Worm (Caenorhabditis elegans): ENCODE results near the gene znf-782.

DNA sequence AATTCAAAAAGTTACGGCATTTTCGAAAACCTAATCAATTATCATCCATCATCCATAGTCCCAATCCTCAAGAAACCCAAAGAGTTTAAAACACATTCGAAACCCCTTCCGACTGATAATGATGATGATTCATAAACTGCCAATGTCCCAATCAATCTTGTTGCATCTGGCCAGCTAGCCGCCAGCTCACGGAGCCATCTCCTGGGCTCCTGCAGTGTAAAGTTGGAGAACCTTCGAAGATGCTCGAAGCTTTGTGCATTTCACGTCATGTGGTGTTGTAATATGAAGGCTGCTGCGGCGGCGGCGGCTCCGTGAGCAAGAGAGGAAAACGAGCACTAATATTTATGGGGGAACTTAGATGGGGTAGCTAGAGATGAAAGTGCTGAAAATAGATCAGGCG is 40.7 kb upstream of the znf-782 start:
- no peak for TF ChIP-seq snpc-4 (tag; optimal IDR thresholded peaks at IDR 0.05)
- no peak for TF ChIP-seq unc-39 (tag; optimal IDR thresholded peaks at IDR 0.05)
- TF ChIP-seq pha-4 (tag; optimal IDR thresholded peaks at IDR 0.05), result no peak
- no peak for TF ChIP-seq ceh-43 (GFP tag; optimal IDR thresholded peaks at IDR 0.05)
- TF ChIP-seq M03D4.4 (tag; optimal IDR thresholded peaks at IDR 0.05), result peak; percentile 51
- TF ChIP-seq drap-1 (GFP tag; optimal IDR thresholded peaks at IDR 0.05), result no peak
- peak; percentile 86 for TF ChIP-seq unc-120 (tag; optimal IDR thresholded peaks at IDR 0.05; ENCODE audit: poor library complexity, severe bottlenecking)
- peak; percentile 99 for TF ChIP-seq unc-62 (GFP tag; optimal IDR thresholded peaks at IDR 0.05)
- TF ChIP-seq lin-32 (GFP tag; optimal IDR thresholded peaks at IDR 0.05), result no peak
- peak; percentile 43 for TF ChIP-seq lsy-2 (tag; optimal IDR thresholded peaks at IDR 0.05)
- TF ChIP-seq blmp-1 (tag; optimal IDR thresholded peaks at IDR 0.05), result no peak
